Fruit fly (Drosophila melanogaster): Measurements from ENCODE around the gene tko.

Gene tko

dm6 chrX:2394516-2394915, 49.3 kb downstream of the tko start:
- TF ChIP-seq Kr (GFP tag; optimal IDR thresholded peaks at IDR 0.05) (no peak), CG17612 (GFP tag; IDR thresholded peaks at IDR 0.05) (no peak), nerfin-1 (tag; optimal IDR thresholded peaks at IDR 0.05) (peak; percentile 69), Mes4 (GFP tag; optimal IDR thresholded peaks at IDR 0.05) (no peak), kni (GFP tag; optimal IDR thresholded peaks at IDR 0.05) (no peak), al (GFP tag; IDR thresholded peaks at IDR 0.05) (no peak), Side (GFP tag; optimal IDR thresholded peaks at IDR 0.05) (no peak), jumu (GFP tag; optimal IDR thresholded peaks at IDR 0.05) (no peak), CG3407 (GFP tag; optimal IDR thresholded peaks at IDR 0.05) (no peak), Hey (tag; optimal IDR thresholded peaks at IDR 0.05) (peak; percentile 60)
